Worm (Caenorhabditis elegans): ENCODE measurements around the gene smf-3.
"Not testable (repeated sequence)": the region's sequence is repeated elsewhere in the genome, so short reads cannot be mapped to it uniquely, and the experiment has no call there.

Gene smf-3

DNA sequence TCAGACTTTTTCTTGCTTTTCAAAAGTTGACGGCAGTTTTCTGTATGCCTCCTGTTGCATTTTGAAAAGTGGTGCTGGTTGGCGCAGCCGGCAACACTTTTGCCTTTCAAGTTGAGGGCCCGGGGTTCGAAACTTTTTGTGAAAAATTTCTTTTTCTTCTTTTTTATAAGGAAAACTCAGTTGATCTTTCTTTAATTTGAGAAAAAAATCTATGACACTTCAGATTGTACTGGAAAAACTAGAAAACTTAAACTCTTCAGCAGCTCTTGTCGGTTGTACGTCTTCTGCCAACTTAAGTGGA lies 46.2 kb downstream of the smf-3 start:
- TF ChIP-seq tbx-11 (GFP tag; IDR thresholded peaks at IDR 0.05) (no peak), ets-7 (tag; optimal IDR thresholded peaks at IDR 0.05) (no peak)

ce11 chrIV:2665388-2665978 lies 46.8 kb downstream of the smf-3 start:
- TF ChIP-seq tbx-37 (GFP tag; conservative IDR thresholded peaks at IDR 0.05) (no peak), hmg-4 (GFP tag; optimal IDR thresholded peaks at IDR 0.05) (no peak), tra-4 (tag; optimal IDR thresholded peaks at IDR 0.05) (no peak)

DNA sequence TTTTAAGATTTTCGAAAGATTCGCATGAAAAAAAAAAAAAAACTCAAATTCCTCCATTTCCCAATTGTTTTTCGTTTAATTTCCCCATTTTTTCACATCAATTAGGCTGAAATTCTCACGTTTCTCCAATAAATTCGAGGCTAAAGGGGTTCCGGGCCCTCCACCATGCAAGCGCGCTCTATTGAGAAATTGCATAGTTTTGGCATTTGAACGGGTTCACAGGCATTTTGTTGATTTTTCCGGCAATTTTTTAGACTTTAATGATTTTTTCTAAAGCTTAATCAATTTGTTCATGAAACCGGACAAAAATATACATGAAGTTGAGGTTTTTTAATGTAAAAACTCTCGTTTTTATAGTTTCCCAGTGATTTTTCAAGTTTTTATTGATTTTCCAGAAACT lies 47.5 kb downstream of the smf-3 start:
- no peak for TF ChIP-seq hnd-1 (tag; optimal IDR thresholded peaks at IDR 0.05)
- no peak for TF ChIP-seq pes-1 (GFP tag; IDR thresholded peaks at IDR 0.05)
- TF ChIP-seq ets-7 (tag; optimal IDR thresholded peaks at IDR 0.05) = no peak
- TF ChIP-seq ama-1 (optimal IDR thresholded peaks at IDR 0.05) = no peak
- no peak for TF ChIP-seq tra-4 (tag; optimal IDR thresholded peaks at IDR 0.05)

ce11 chrIV:2666586-2667100 lies 48.0 kb downstream of the smf-3 start, which contains the start of gene Y69A2AR.1:
Y69A2AR.1 (plus strand) TSS chrIV:2667050.
- TF ChIP-seq tbx-11 (GFP tag; IDR thresholded peaks at IDR 0.05) (no peak), tra-4 (tag; optimal IDR thresholded peaks at IDR 0.05) (no peak), hmbx-1 (tag; optimal IDR thresholded peaks at IDR 0.05) (no peak), flt-1 (GFP tag; IDR thresholded peaks at IDR 0.05) (no peak), B0310.2 (tag; optimal IDR thresholded peaks at IDR 0.05) (no peak), ceh-13 (GFP tag; optimal IDR thresholded peaks at IDR 0.05) (no peak), hmg-4 (GFP tag; optimal IDR thresholded peaks at IDR 0.05) (no peak), pes-1 (GFP tag; IDR thresholded peaks at IDR 0.05) (no peak), ama-1 (optimal IDR thresholded peaks at IDR 0.05) (no peak), scrt-1 (GFP tag; IDR thresholded peaks at IDR 0.05) (no peak), sea-1 (GFP tag; conservative IDR thresholded peaks at IDR 0.05) (no peak), aly-1 (tag; optimal IDR thresholded peaks at IDR 0.05) (no peak), hnd-1 (tag; optimal IDR thresholded peaks at IDR 0.05) (no peak), tbx-37 (GFP tag; conservative IDR thresholded peaks at IDR 0.05) (no peak), F13C5.2 (tag; optimal IDR thresholded peaks at IDR 0.05) (no peak), ets-7 (tag; optimal IDR thresholded peaks at IDR 0.05) (no peak), ceh-36 (tag; optimal IDR thresholded peaks at IDR 0.05) (no peak)

- TF ChIP-seq B0310.2 (tag; optimal IDR thresholded peaks at IDR 0.05) (no peak), pes-1 (GFP tag; IDR thresholded peaks at IDR 0.05) (no peak), scrt-1 (GFP tag; IDR thresholded peaks at IDR 0.05) (no peak), ceh-36 (tag; optimal IDR thresholded peaks at IDR 0.05) (no peak), tra-4 (tag; optimal IDR thresholded peaks at IDR 0.05) (no peak), tbx-37 (GFP tag; conservative IDR thresholded peaks at IDR 0.05) (no peak), hnd-1 (tag; optimal IDR thresholded peaks at IDR 0.05) (no peak), tbx-11 (GFP tag; IDR thresholded peaks at IDR 0.05) (no peak), ets-7 (tag; optimal IDR thresholded peaks at IDR 0.05) (no peak), flt-1 (GFP tag; IDR thresholded peaks at IDR 0.05) (no peak)
These were observed 52.0 kb downstream of the smf-3 start for ce11 chrIV:2670664-2671063.

ce11 chrIV:2674915-2675314 lies 56.2 kb downstream of the smf-3 start, which contains the start of gene gpx-4:
gpx-4 (minus strand) TSS chrIV:2675015.
- TF ChIP-seq aly-1 (tag; optimal IDR thresholded peaks at IDR 0.05); scrt-1 (GFP tag; IDR thresholded peaks at IDR 0.05); F13C5.2 (tag; optimal IDR thresholded peaks at IDR 0.05): not testable (repeated sequence)

Measured in whole organism, early embryonic.